Fruit fly (Drosophila melanogaster) S2 (cell line): ENCODE measurements around the gene CG10862.

ENCODE experiments used
- CG8478 ChIP-seq: fragments of >200 bp; optimal IDR thresholded peaks from 2 replicates; lab custom pipeline; 2018
- CTCF ChIP-seq, 2 experiments: fragments of >200 bp; optimal IDR thresholded peaks; 2 replicates each; lab custom pipeline; 2018

dm6 chr3L:3657897-3658296 is 3.3 kb upstream of the CG10862 start:
- TF ChIP-seq CTCF (optimal IDR thresholded peaks at IDR 0.05; lab: Kevin White, UChicago) (no peak), CG8478 (no peak)
